Worm (Caenorhabditis elegans) whole organism, L2 larva: ENCODE results near the gene K08H2.10.

Experiments
- Y55F3AM.14 ChIP-seq: fragments of 200-800 bp; sonication (Bioruptor generic); optimal IDR thresholded peaks from 2 replicates; lab custom pipeline; 2018; ENCODE audit warnings: mild to moderate bottlenecking, missing genetic modification characterization, missing compliant biosample characterization
- aly-2 ChIP-seq: fragments of 150-350 bp; optimal IDR thresholded peaks from 2 replicates; lab custom pipeline; 2014; ENCODE audit warnings: missing biosample characterization, missing genetic modification characterization
- ama-1 ChIP-seq: fragments of 150-350 bp; optimal IDR thresholded peaks from 2 replicates; lab custom pipeline; 2018; ENCODE audit warnings: inconsistent platforms
- dmd-4 ChIP-seq: sonication (generic microtip); optimal IDR thresholded peaks from 2 replicates; lab custom pipeline; 2017; ENCODE audit warnings: missing biosample characterization, missing genetic modification characterization
- elt-1 ChIP-seq: fragments of 150-350 bp; optimal IDR thresholded peaks from 2 replicates; lab custom pipeline; 2014; ENCODE audit warnings: missing biosample characterization, missing genetic modification characterization
- elt-3 ChIP-seq: sonication (generic microtip); optimal IDR thresholded peaks from 2 replicates; lab custom pipeline; 2017; ENCODE audit warnings: missing biosample characterization, missing genetic modification characterization
- lin-13 ChIP-seq: fragments of 150-350 bp; optimal IDR thresholded peaks from 2 replicates; lab custom pipeline; 2014; ENCODE audit warnings: missing biosample characterization, missing genetic modification reagents, missing genetic modification characterization
- nhr-11 ChIP-seq: fragments of 150-350 bp; optimal IDR thresholded peaks from 2 replicates; lab custom pipeline; 2014; ENCODE audit warnings: missing biosample characterization, missing genetic modification characterization
- nhr-12 ChIP-seq: fragments of 150-350 bp; optimal IDR thresholded peaks from 2 replicates; lab custom pipeline; 2014; ENCODE audit warnings: missing biosample characterization, missing genetic modification characterization
- nhr-23 ChIP-seq: fragments of 150-350 bp; optimal IDR thresholded peaks from 2 replicates; lab custom pipeline; 2014; ENCODE audit warnings: missing biosample characterization, missing genetic modification reagents, missing genetic modification characterization
- peb-1 ChIP-seq: fragments of 150-350 bp; optimal IDR thresholded peaks from 2 replicates; lab custom pipeline; 2014; ENCODE audit warnings: missing biosample characterization, missing genetic modification characterization
- unc-62 ChIP-seq: fragments of 150-350 bp; optimal IDR thresholded peaks from 2 replicates; lab custom pipeline; 2014; ENCODE audit warnings: missing biosample characterization, missing genetic modification reagents, missing genetic modification characterization

DNA sequence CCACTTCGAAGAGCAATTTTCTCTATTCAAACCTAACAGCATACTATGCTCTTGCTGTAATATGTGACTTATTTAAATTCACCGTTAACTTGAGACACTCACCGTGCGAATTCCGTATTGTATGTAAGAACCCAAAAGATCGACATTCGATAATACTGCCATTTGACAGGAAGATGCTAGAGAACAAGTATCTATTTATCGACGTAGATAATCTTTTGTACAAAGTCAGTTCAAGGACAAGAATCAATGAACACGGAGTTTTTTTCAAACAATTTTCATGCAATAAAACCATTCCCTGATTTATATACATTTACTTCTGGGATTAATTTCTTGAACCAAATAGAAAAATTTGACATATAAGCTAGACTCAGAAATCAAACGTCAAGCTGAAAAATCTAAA is 9.3 kb upstream of the K08H2.10 start, which contains the start of gene K08H2.7:
- TF ChIP-seq peb-1 (tag; lab: Kevin White, UChicago) (no peak), Y55F3AM.14 (no peak), unc-62 (GFP tag; lab: Kevin White, UChicago) (no peak), ama-1 (lab: Kevin White, UChicago) (no peak), elt-3 (tag; lab: Kevin White, UChicago) (no peak), nhr-12 (tag; lab: Kevin White, UChicago) (no peak), aly-2 (tag; lab: Kevin White, UChicago) (no peak), nhr-23 (tag; lab: Kevin White, UChicago) (peak; percentile 43), nhr-11 (tag; lab: Kevin White, UChicago) (no peak), elt-1 (peak; percentile 91), dmd-4 (no peak), lin-13 (GFP tag; lab: Kevin White, UChicago) (no peak)
